Fruit fly (Drosophila melanogaster) whole organism, wandering third instar larva: ENCODE data around the gene CheB38a.

ENCODE experiments used
- Abd-B ChIP-seq: fragments of >200 bp; optimal IDR thresholded peaks from 2 replicates; lab custom pipeline; 2017; ENCODE audit warnings: missing biosample characterization, missing genetic modification characterization
- CG32264 ChIP-seq: fragments of 200-800 bp; sonication (Bioruptor generic); optimal IDR thresholded peaks from 2 replicates; lab custom pipeline; 2016; ENCODE audit warnings: missing biosample characterization, missing genetic modification characterization
- CG9705 ChIP-seq: fragments of 200-800 bp; sonication (Bioruptor generic); optimal IDR thresholded peaks from 2 replicates; lab custom pipeline; 2018; ENCODE audit warnings: missing biosample characterization, mild to moderate bottlenecking, missing genetic modification characterization
- CrebA ChIP-seq: fragments of 200-800 bp; sonication (Bioruptor generic); optimal IDR thresholded peaks from 2 replicates; lab custom pipeline; 2016; ENCODE audit warnings: missing biosample characterization, mild to moderate bottlenecking, missing genetic modification characterization, borderline replicate concordance
- Dfd ChIP-seq: fragments of >200 bp; optimal IDR thresholded peaks from 2 replicates; lab custom pipeline; 2017; ENCODE audit warnings: missing biosample characterization, missing genetic modification characterization
- Dif ChIP-seq: fragments of 200-275, 200-300 bp; sonication (Bioruptor generic); optimal IDR thresholded peaks from 2 replicates; lab custom pipeline; 2018; ENCODE audit warnings: missing biosample characterization, missing genetic modification characterization; ENCODE audit not compliant: partially characterized antibody
- GATAd ChIP-seq: sonication (Bioruptor generic); optimal IDR thresholded peaks from 2 replicates; lab custom pipeline; 2016; ENCODE audit warnings: missing biosample characterization, missing genetic modification characterization
- Hnf4 ChIP-seq: fragments of 200-800 bp; sonication (Bioruptor generic); optimal IDR thresholded peaks from 2 replicates; lab custom pipeline; 2016; ENCODE audit warnings: missing biosample characterization, mild to moderate bottlenecking, missing genetic modification characterization
- Hr78 ChIP-seq: fragments of >200 bp; optimal IDR thresholded peaks from 2 replicates; lab custom pipeline; 2017; ENCODE audit warnings: missing biosample characterization, missing genetic modification characterization
- Hr83 ChIP-seq: fragments of 200-300 bp; sonication (Bioruptor generic); optimal IDR thresholded peaks from 2 replicates; lab custom pipeline; 2016; ENCODE audit warnings: missing biosample characterization, mild to moderate bottlenecking, missing genetic modification characterization, moderate library complexity; ENCODE audit not compliant: poor library complexity, severe bottlenecking
- Jra ChIP-seq: sonication (Bioruptor generic); optimal IDR thresholded peaks from 2 replicates; lab custom pipeline; 2016; ENCODE audit warnings: missing biosample characterization, missing genetic modification characterization
- Myc ChIP-seq: fragments of >200 bp; optimal IDR thresholded peaks from 2 replicates; lab custom pipeline; 2017
- N ChIP-seq: fragments of >200 bp; optimal IDR thresholded peaks from 2 replicates; lab custom pipeline; 2018; ENCODE audit warnings: missing biosample characterization, missing external identifiers, missing genetic modification characterization
- OdsH ChIP-seq: fragments of 200-800 bp; sonication (Bioruptor generic); optimal IDR thresholded peaks from 2 replicates; lab custom pipeline; 2016; ENCODE audit warnings: missing biosample characterization, mild to moderate bottlenecking, missing genetic modification characterization
- Rel ChIP-seq, 2 experiments: fragments of 200-800 bp; sonication (Bioruptor generic) in 1 of 2; optimal IDR thresholded peaks; 2 replicates in 1 of 2; 3 replicates in 1 of 2; lab custom pipeline; 2016 to 2019; ENCODE audit warnings: mild to moderate bottlenecking in 2 of 2, missing biosample characterization in 2 of 2, missing genetic modification characterization in 2 of 2, moderate library complexity in 1 of 2
- Sp1 ChIP-seq: fragments of 200-800 bp; sonication (Bioruptor generic); optimal IDR thresholded peaks from 3 replicates; lab custom pipeline; 2019; ENCODE audit warnings: missing biosample characterization, mild to moderate bottlenecking, missing genetic modification characterization, moderate library complexity
- Vsx2 ChIP-seq: fragments of 200-300, 225-300 bp; sonication (Bioruptor generic); optimal IDR thresholded peaks from 2 replicates; lab custom pipeline; 2018; ENCODE audit warnings: missing biosample characterization, missing genetic modification characterization; ENCODE audit not compliant: partially characterized antibody
- br ChIP-seq: fragments of 200-800 bp; sonication (Bioruptor generic); optimal IDR thresholded peaks from 2 replicates; lab custom pipeline; 2016; ENCODE audit warnings: missing biosample characterization, missing genetic modification characterization
- brk ChIP-seq: fragments of 200-800 bp; sonication (Bioruptor generic); optimal IDR thresholded peaks from 2 replicates; lab custom pipeline; 2016; ENCODE audit warnings: missing biosample characterization, mild to moderate bottlenecking, missing genetic modification characterization
- dl ChIP-seq, 2 experiments: fragments of 175-275, 200-275 bp in 1 of 2; fragments of 200-275 bp in 1 of 2; sonication (Bioruptor generic); optimal IDR thresholded peaks; lab custom pipeline; 2018; ENCODE audit warnings: mild to moderate bottlenecking in 2 of 2, missing biosample characterization in 2 of 2, missing genetic modification characterization in 2 of 2, moderate library complexity in 2 of 2; ENCODE audit not compliant: partially characterized antibody in 2 of 2, insufficient read depth in 1 of 2
- dmrt93B ChIP-seq: fragments of 200-800 bp; sonication (Bioruptor generic); optimal IDR thresholded peaks from 2 replicates; lab custom pipeline; 2018; ENCODE audit warnings: missing biosample characterization, mild to moderate bottlenecking, missing genetic modification characterization
- dsf ChIP-seq: sonication (Bioruptor generic); optimal IDR thresholded peaks from 2 replicates; lab custom pipeline; 2016; ENCODE audit warnings: missing biosample characterization, missing genetic modification characterization, borderline replicate concordance
- ey ChIP-seq: fragments of 200-800 bp; sonication (Bioruptor generic); optimal IDR thresholded peaks from 2 replicates; lab custom pipeline; 2016; ENCODE audit warnings: missing biosample characterization, missing genetic modification characterization
- foxo ChIP-seq, 2 experiments: fragments of 200-800 bp; sonication (Bioruptor generic); optimal IDR thresholded peaks; 2 replicates in 1 of 2; 3 replicates in 1 of 2; lab custom pipeline; 2016 to 2017; ENCODE audit warnings: missing biosample characterization in 2 of 2, missing genetic modification characterization in 2 of 2
- fru ChIP-seq: fragments of 200-800 bp; sonication (Bioruptor generic); optimal IDR thresholded peaks from 3 replicates; lab custom pipeline; 2016; ENCODE audit warnings: missing biosample characterization, mild to moderate bottlenecking, missing genetic modification characterization
- h ChIP-seq: fragments of 200-800 bp; sonication (Bioruptor generic); optimal IDR thresholded peaks from 3 replicates; lab custom pipeline; 2016; ENCODE audit warnings: missing biosample characterization, mild to moderate bottlenecking, missing genetic modification characterization
- jim ChIP-seq: fragments of 175-275, 200-325 bp; sonication (Bioruptor generic); optimal IDR thresholded peaks from 2 replicates; lab custom pipeline; 2016; ENCODE audit warnings: missing biosample characterization, mild to moderate bottlenecking, missing genetic modification characterization
- lola ChIP-seq: fragments of >200 bp; optimal IDR thresholded peaks from 2 replicates; lab custom pipeline; 2017; ENCODE audit warnings: missing biosample characterization, missing genetic modification characterization
- pan ChIP-seq: fragments of >200 bp; optimal IDR thresholded peaks from 2 replicates; lab custom pipeline; 2017
- psq ChIP-seq: fragments of 200-800 bp; sonication (Bioruptor generic); optimal IDR thresholded peaks from 3 replicates; lab custom pipeline; 2017; ENCODE audit warnings: missing biosample characterization, mild to moderate bottlenecking, missing genetic modification characterization, moderate library complexity
- rgr ChIP-seq: fragments of 200-800 bp; sonication (Bioruptor generic); optimal IDR thresholded peaks from 3 replicates; lab custom pipeline; 2016; ENCODE audit warnings: missing biosample characterization, mild to moderate bottlenecking, missing genetic modification characterization
- sage ChIP-seq: fragments of 200-800 bp; sonication (Bioruptor generic); optimal IDR thresholded peaks from 2 replicates; lab custom pipeline; 2016; ENCODE audit warnings: missing biosample characterization, mild to moderate bottlenecking, missing genetic modification characterization
- sv ChIP-seq: fragments of 200-800 bp; sonication (Bioruptor generic); optimal IDR thresholded peaks from 3 replicates; lab custom pipeline; 2016; ENCODE audit warnings: missing biosample characterization, missing genetic modification characterization
- tai ChIP-seq: sonication (Bioruptor generic); optimal IDR thresholded peaks from 2 replicates; lab custom pipeline; 2016; ENCODE audit warnings: missing biosample characterization, missing genetic modification characterization
- usp ChIP-seq: fragments of >200 bp; optimal IDR thresholded peaks from 2 replicates; lab custom pipeline; 2017; ENCODE audit warnings: missing biosample characterization, missing genetic modification characterization
- woc ChIP-seq: sonication (Bioruptor generic); optimal IDR thresholded peaks from 2 replicates; lab custom pipeline; 2016; ENCODE audit warnings: missing biosample characterization, mild to moderate bottlenecking, missing genetic modification characterization

Gene CheB38a

DNA sequence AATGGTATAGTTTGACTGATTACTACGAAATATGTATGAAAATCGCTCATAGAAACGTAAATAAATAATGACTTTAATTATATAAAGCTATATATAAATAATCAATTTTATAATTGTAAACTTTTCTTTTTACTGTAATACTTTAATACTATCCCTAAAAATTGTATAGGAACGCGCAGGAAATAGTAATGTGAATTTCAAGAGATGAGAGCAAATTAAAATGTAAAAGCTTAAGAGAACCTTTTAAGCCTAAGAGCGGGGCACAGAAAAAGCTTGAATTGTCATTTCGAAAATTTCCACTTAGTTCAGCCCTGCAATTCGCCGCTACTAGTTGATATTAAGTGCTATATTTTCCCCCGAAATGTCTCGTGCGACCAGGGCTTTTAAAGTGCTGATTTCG lies 11.0 kb upstream of the CheB38a start, which contains the start of gene CG31673:
TSS of gene CG31673 (plus strand) at position 301 of the 400 bp plus-strand sequence.
- TF ChIP-seq Dif (GFP tag; lab: Kevin White, UChicago) (peak; percentile 1), pan (lab: Kevin White, UChicago) (no peak)

- TF ChIP-seq CG32264 (GFP tag; lab: Kevin White, UChicago), result no peak
- no peak for TF ChIP-seq Myc (lab: Kevin White, UChicago)
- TF ChIP-seq N, result no peak
- no peak for TF ChIP-seq tai
- TF ChIP-seq jim (GFP tag; lab: Kevin White, UChicago), result no peak
- TF ChIP-seq fru (GFP tag; lab: Kevin White, UChicago), result no peak
- TF ChIP-seq Sp1 (GFP tag; lab: Kevin White, UChicago), result no peak
- TF ChIP-seq dl (GFP tag; optimal IDR thresholded peaks at IDR 0.05; lab: Kevin White, UChicago; ENCODE audit: insufficient read depth in 1 of 2, partially characterized antibody in 2 of 2), result no peak
- TF ChIP-seq woc (GFP tag; lab: Kevin White, UChicago), result no peak
- no peak for TF ChIP-seq OdsH (GFP tag; lab: Kevin White, UChicago)
- no peak for TF ChIP-seq Hr78 (GFP tag; lab: Kevin White, UChicago)
- no peak for TF ChIP-seq sv
- no peak for TF ChIP-seq sage
- TF ChIP-seq ey, result no peak
- TF ChIP-seq usp (GFP tag; lab: Kevin White, UChicago), result no peak
- no peak for TF ChIP-seq h (GFP tag; lab: Kevin White, UChicago)
- no peak for TF ChIP-seq Jra (GFP tag; lab: Kevin White, UChicago)
Observed at dm6 chr2L:20828701-20829100, 10.4 kb upstream of the CheB38a start.

DNA sequence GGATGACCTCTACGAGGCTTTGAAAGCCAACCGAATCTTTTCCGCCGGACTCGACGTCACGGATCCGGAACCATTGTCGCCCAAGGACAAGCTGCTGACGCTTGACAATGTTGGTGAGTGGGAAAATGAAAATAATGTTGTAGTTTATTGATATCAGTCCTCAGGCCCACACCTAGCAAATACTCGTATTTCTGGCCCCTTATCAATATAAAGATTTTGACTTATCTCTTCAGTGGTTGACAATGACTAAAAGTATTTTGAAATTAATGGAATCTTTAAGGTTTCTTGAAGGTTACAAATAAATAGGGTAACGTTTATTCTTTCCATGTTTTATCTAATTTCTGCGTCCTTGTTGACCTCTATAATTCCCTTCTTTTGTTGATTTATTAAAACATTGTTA lies 8.7 kb upstream of the CheB38a start:
- no peak for TF ChIP-seq jim (GFP tag; lab: Kevin White, UChicago)
- TF ChIP-seq sv, result no peak
- no peak for TF ChIP-seq h (GFP tag; lab: Kevin White, UChicago)
- TF ChIP-seq br (GFP tag; lab: Kevin White, UChicago), result no peak
- TF ChIP-seq GATAd (GFP tag; lab: Kevin White, UChicago), result no peak
- no peak for TF ChIP-seq CG32264 (GFP tag; lab: Kevin White, UChicago)
- no peak for TF ChIP-seq psq (GFP tag; lab: Kevin White, UChicago)
- TF ChIP-seq fru (GFP tag; lab: Kevin White, UChicago), result no peak
- no peak for TF ChIP-seq CrebA (GFP tag; lab: Kevin White, UChicago)
- no peak for TF ChIP-seq Sp1 (GFP tag; lab: Kevin White, UChicago)
- TF ChIP-seq brk, result no peak
- TF ChIP-seq dl (GFP tag; optimal IDR thresholded peaks at IDR 0.05; lab: Kevin White, UChicago; ENCODE audit: insufficient read depth in 1 of 2, partially characterized antibody in 2 of 2), result no peak
- no peak for TF ChIP-seq ey
- no peak for TF ChIP-seq N
- TF ChIP-seq tai, result no peak
- TF ChIP-seq woc (GFP tag; lab: Kevin White, UChicago), result no peak
- no peak for TF ChIP-seq sage
- TF ChIP-seq, all 38 proteins: peak for 0

dm6 chr2L:20826226-20826625 lies 7.9 kb upstream of the CheB38a start:
- TF ChIP-seq sv, result no peak
- no peak for TF ChIP-seq N

DNA sequence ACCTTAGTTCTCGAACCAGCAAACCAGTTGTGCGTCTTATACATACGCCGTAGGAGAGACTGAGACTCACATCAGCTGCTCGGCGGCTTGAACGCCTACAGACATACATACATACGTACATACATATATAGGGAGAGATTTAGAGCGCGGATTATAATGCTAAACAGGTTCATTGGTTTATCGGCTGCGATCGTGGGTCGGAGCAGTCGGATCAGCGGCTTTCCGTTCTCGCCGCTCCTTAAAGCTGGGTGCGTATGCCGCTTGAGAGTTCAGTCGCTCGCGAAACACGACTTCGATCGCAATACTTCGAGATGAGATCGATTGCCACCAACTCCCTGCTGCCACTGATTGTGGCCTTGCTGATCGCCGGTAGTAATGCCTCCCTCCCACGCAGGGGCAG lies 6.9 kb upstream of the CheB38a start:
- no peak for TF ChIP-seq Hr78 (GFP tag; lab: Kevin White, UChicago)
- TF ChIP-seq Rel (GFP tag; optimal IDR thresholded peaks at IDR 0.05; lab: Kevin White, UChicago), result peak; percentile 58
- no peak for TF ChIP-seq Rel (tag; optimal IDR thresholded peaks at IDR 0.05; lab: Kevin White, UChicago)
- no peak for TF ChIP-seq tai
- TF ChIP-seq jim (GFP tag; lab: Kevin White, UChicago), result no peak
- TF ChIP-seq psq (GFP tag; lab: Kevin White, UChicago), result no peak
- TF ChIP-seq Myc (lab: Kevin White, UChicago), result no peak
- TF ChIP-seq Vsx2 (GFP tag; lab: Kevin White, UChicago), result no peak
- TF ChIP-seq CrebA (GFP tag; lab: Kevin White, UChicago), result peak; percentile 3
- no peak for TF ChIP-seq Dfd (GFP tag; lab: Kevin White, UChicago)
- peak; percentile 9 for TF ChIP-seq Hr83 (GFP tag; lab: Kevin White, UChicago)
- no peak for TF ChIP-seq Dif (GFP tag; lab: Kevin White, UChicago)
- no peak for TF ChIP-seq Hnf4 (GFP tag; lab: Kevin White, UChicago)
- no peak for TF ChIP-seq lola
- TF ChIP-seq sv, result no peak
- no peak for TF ChIP-seq Abd-B
- peak in 1 of 2 experiments; percentile 14 for TF ChIP-seq dl (GFP tag; optimal IDR thresholded peaks at IDR 0.05; lab: Kevin White, UChicago; ENCODE audit: insufficient read depth in 1 of 2, partially characterized antibody in 2 of 2)
- TF ChIP-seq brk, result no peak
- TF ChIP-seq foxo (GFP tag; optimal IDR thresholded peaks at IDR 0.05; lab: Kevin White, UChicago), result no peak
- TF ChIP-seq GATAd (GFP tag; lab: Kevin White, UChicago), result no peak
- TF ChIP-seq Jra (GFP tag; lab: Kevin White, UChicago), result no peak
- no peak for TF ChIP-seq OdsH (GFP tag; lab: Kevin White, UChicago)
- TF ChIP-seq br (GFP tag; lab: Kevin White, UChicago), result no peak
- no peak for TF ChIP-seq N
- no peak for TF ChIP-seq dsf (GFP tag; lab: Kevin White, UChicago)
- TF ChIP-seq CG32264 (GFP tag; lab: Kevin White, UChicago), result no peak
- TF ChIP-seq CG9705 (GFP tag; lab: Kevin White, UChicago), result no peak
- no peak for TF ChIP-seq usp (GFP tag; lab: Kevin White, UChicago)
- TF ChIP-seq rgr (GFP tag; lab: Kevin White, UChicago), result no peak
- no peak for TF ChIP-seq Sp1 (GFP tag; lab: Kevin White, UChicago)
- TF ChIP-seq ey, result no peak
- TF ChIP-seq fru (GFP tag; lab: Kevin White, UChicago), result no peak
- no peak for TF ChIP-seq pan (lab: Kevin White, UChicago)
- peak; percentile 10 for TF ChIP-seq woc (GFP tag; lab: Kevin White, UChicago)
- TF ChIP-seq h (GFP tag; lab: Kevin White, UChicago), result no peak
- TF ChIP-seq dmrt93B (GFP tag; lab: Kevin White, UChicago), result no peak
